Worm (Caenorhabditis elegans): Measurements from ENCODE around the gene math-1.

The math-1 gene

DNA sequence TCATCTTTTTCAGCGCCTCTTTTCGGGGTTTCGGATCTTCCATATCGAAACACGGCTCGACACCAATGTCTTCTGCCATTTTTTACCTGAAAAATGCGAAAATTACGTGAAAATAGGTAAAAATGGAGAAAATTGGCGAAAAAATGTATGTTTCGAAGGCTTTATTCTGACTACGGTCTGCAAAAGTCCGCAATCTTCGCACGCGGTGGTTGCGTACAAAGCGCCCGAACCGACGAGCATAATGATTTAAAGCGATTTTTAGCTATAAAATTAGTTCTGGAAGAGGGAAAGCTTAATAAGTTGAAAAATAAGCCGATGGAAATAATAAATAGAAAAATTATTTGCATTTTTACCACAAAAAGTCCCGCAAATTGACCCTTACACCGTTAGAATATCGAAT, 12.5 kb upstream of the math-1 start, which contains the start of gene F07E5.5 (continued):
- TF ChIP-seq pag-3 (tag; optimal IDR thresholded peaks at IDR 0.05; ENCODE audit: borderline replicate concordance, insufficient read depth) = no peak
- no peak for TF ChIP-seq nhr-12 (tag; optimal IDR thresholded peaks at IDR 0.05)
- TF ChIP-seq swsn-7 (tag; optimal IDR thresholded peaks at IDR 0.05) = peak; percentile 51
- TF ChIP-seq C04F5.9 (tag; optimal IDR thresholded peaks at IDR 0.05) = no peak
- no peak for TF ChIP-seq irx-1 (tag; optimal IDR thresholded peaks at IDR 0.05)
- no peak for TF ChIP-seq mef-2 (tag; optimal IDR thresholded peaks at IDR 0.05)
- TF ChIP-seq nhr-20 (tag; optimal IDR thresholded peaks at IDR 0.05) = no peak
- peak; percentile 25 for TF ChIP-seq isw-1 (GFP tag; IDR thresholded peaks at IDR 0.05)
- TF ChIP-seq nhr-47 (tag; optimal IDR thresholded peaks at IDR 0.05) = no peak
- TF ChIP-seq ama-1 (optimal IDR thresholded peaks at IDR 0.05) = no peak
- peak; percentile 19 to 66 (median 64) for TF ChIP-seq ceh-82 (tag; optimal IDR thresholded peaks at IDR 0.05)
- TF ChIP-seq dsc-1 (tag; optimal IDR thresholded peaks at IDR 0.05) = no peak
- peak; percentile 79 for TF ChIP-seq unc-130 (tag; optimal IDR thresholded peaks at IDR 0.05)
- TF ChIP-seq fkh-8 (tag; optimal IDR thresholded peaks at IDR 0.05) = peak; percentile 43
- TF ChIP-seq zag-1 (tag; optimal IDR thresholded peaks at IDR 0.05) = no peak
- TF ChIP-seq egl-13 (tag; optimal IDR thresholded peaks at IDR 0.05) = no peak
- peak; percentile 96 to 98 for TF ChIP-seq lsy-2 (tag; optimal IDR thresholded peaks at IDR 0.05)
- no peak for TF ChIP-seq nhr-28 (tag; optimal IDR thresholded peaks at IDR 0.05)
- no peak for TF ChIP-seq fkh-4 (tag; optimal IDR thresholded peaks at IDR 0.05; ENCODE audit: borderline replicate concordance)
- no peak for TF ChIP-seq hlh-17 (GFP tag; optimal IDR thresholded peaks at IDR 0.05; ENCODE audit: borderline replicate concordance)
- no peak for TF ChIP-seq ceh-90 (tag; optimal IDR thresholded peaks at IDR 0.05)
- TF ChIP-seq ztf-4 (tag; optimal IDR thresholded peaks at IDR 0.05) = no peak
- TF ChIP-seq lin-39 (tag; optimal IDR thresholded peaks at IDR 0.05) = peak; percentile 5
- TF ChIP-seq egl-27 (tag; optimal IDR thresholded peaks at IDR 0.05) = no peak
- no peak for TF ChIP-seq ztf-11 (tag; optimal IDR thresholded peaks at IDR 0.05)
- peak; percentile 91 for TF ChIP-seq F16B12.6 (tag; optimal IDR thresholded peaks at IDR 0.05)
- no peak for TF ChIP-seq Y116A8C.19 (tag; optimal IDR thresholded peaks at IDR 0.05; ENCODE audit: borderline replicate concordance)
- TF ChIP-seq dpl-1 (GFP tag; optimal IDR thresholded peaks at IDR 0.05) = peak; percentile 54 to 78 (median 74)
- no peak for TF ChIP-seq nhr-71 (tag; optimal IDR thresholded peaks at IDR 0.05)
- peak; percentile 10 for TF ChIP-seq unc-86 (tag; optimal IDR thresholded peaks at IDR 0.05)
- peak; percentile 46 for TF ChIP-seq C16A3.4 (tag; optimal IDR thresholded peaks at IDR 0.05)
- peak; percentile 61 to 77 for TF ChIP-seq lin-35 (GFP tag; optimal IDR thresholded peaks at IDR 0.05)
- no peak for TF ChIP-seq sox-4 (tag; optimal IDR thresholded peaks at IDR 0.05)
- TF ChIP-seq mdl-1 (tag; optimal IDR thresholded peaks at IDR 0.05) = peak in 1 of 2 experiments; percentile 14
- TF ChIP-seq lin-14 (GFP tag; optimal IDR thresholded peaks at IDR 0.05) = no peak
- TF ChIP-seq ceh-88 (GFP tag; IDR thresholded peaks at IDR 0.05) = no peak
- TF ChIP-seq sptf-1 (tag; optimal IDR thresholded peaks at IDR 0.05) = no peak
- peak; percentile 77 for TF ChIP-seq mep-1 (tag; optimal IDR thresholded peaks at IDR 0.05)
- TF ChIP-seq unc-98 (GFP tag; IDR thresholded peaks at IDR 0.05) = no peak
- TF ChIP-seq lin-13 (GFP tag; optimal IDR thresholded peaks at IDR 0.05) = peak; percentile 4
- no peak for TF ChIP-seq sup-37 (GFP tag; optimal IDR thresholded peaks at IDR 0.05)
- TF ChIP-seq snpc-4 (tag; optimal IDR thresholded peaks at IDR 0.05) = peak; percentile 23
- no peak for TF ChIP-seq mab-9 (GFP tag; IDR thresholded peaks at IDR 0.05)
- TF ChIP-seq aly-2 (tag; optimal IDR thresholded peaks at IDR 0.05) = no peak
- TF ChIP-seq zip-4 (GFP tag; optimal IDR thresholded peaks at IDR 0.05) = no peak
- no peak for TF ChIP-seq pax-3 (tag; optimal IDR thresholded peaks at IDR 0.05)
- TF ChIP-seq rnt-1 (tag; optimal IDR thresholded peaks at IDR 0.05) = no peak
- TF ChIP-seq fos-1 (tag; optimal IDR thresholded peaks at IDR 0.05) = no peak
- no peak for TF ChIP-seq aha-1 (tag; optimal IDR thresholded peaks at IDR 0.05)
- TF ChIP-seq nhr-90 (tag; optimal IDR thresholded peaks at IDR 0.05; ENCODE audit: poor library complexity) = no peak
- TF ChIP-seq unc-62 (GFP tag; optimal IDR thresholded peaks at IDR 0.05) = no peak
- no peak for TF ChIP-seq elt-3 (tag; optimal IDR thresholded peaks at IDR 0.05)
